Worm (Caenorhabditis elegans) whole organism, mixed stage, embryonic: Measurements from ENCODE around the gene tric-1B.1.

Experiments used
- M03D4.4 ChIP-seq: sonication (generic microtip); optimal IDR thresholded peaks from 2 replicates; lab custom pipeline; 2017; ENCODE audit warnings: mild to moderate bottlenecking, missing genetic modification characterization, missing compliant biosample characterization
- bed-3 ChIP-seq: fragments of 200-800 bp; sonication (Bioruptor generic); optimal IDR thresholded peaks from 3 replicates; lab custom pipeline; 2018; ENCODE audit warnings: mild to moderate bottlenecking, missing genetic modification characterization, moderate library complexity, missing compliant biosample characterization
- blmp-1 ChIP-seq: fragments of 150-350 bp; optimal IDR thresholded peaks from 2 replicates; lab custom pipeline; 2014; ENCODE audit warnings: missing biosample characterization, missing genetic modification characterization
- ceh-39 ChIP-seq: fragments of 150-350 bp; optimal IDR thresholded peaks from 2 replicates; lab custom pipeline; 2014; ENCODE audit warnings: missing biosample characterization, missing genetic modification characterization
- ceh-43 ChIP-seq: fragments of 200-800 bp; sonication (Bioruptor generic); optimal IDR thresholded peaks from 2 replicates; lab custom pipeline; 2018; ENCODE audit warnings: mild to moderate bottlenecking, missing genetic modification characterization, moderate library complexity, missing compliant biosample characterization
- ceh-83 ChIP-seq: fragments of 200-800 bp; sonication (Bioruptor generic); optimal IDR thresholded peaks from 2 replicates; lab custom pipeline; 2018; ENCODE audit warnings: mild to moderate bottlenecking, missing genetic modification characterization, missing compliant biosample characterization
- ces-1 ChIP-seq: fragments of 150-350 bp; optimal IDR thresholded peaks from 2 replicates; lab custom pipeline; 2014; ENCODE audit warnings: missing biosample characterization, missing genetic modification reagents, missing genetic modification characterization
- cnd-1 ChIP-seq: fragments of 200-800 bp; sonication (Bioruptor generic); optimal IDR thresholded peaks from 2 replicates; lab custom pipeline; 2018; ENCODE audit warnings: mild to moderate bottlenecking, missing genetic modification characterization, missing compliant biosample characterization
- drap-1 ChIP-seq: fragments of 200-800 bp; sonication (Bioruptor generic); optimal IDR thresholded peaks from 3 replicates; lab custom pipeline; 2018; ENCODE audit warnings: mild to moderate bottlenecking, missing genetic modification characterization, missing compliant biosample characterization
- elt-1 ChIP-seq: sonication (generic microtip); optimal IDR thresholded peaks from 2 replicates; lab custom pipeline; 2017; ENCODE audit warnings: missing genetic modification characterization, mild to moderate bottlenecking, missing compliant biosample characterization, antibody characterized with exemption, moderate library complexity, borderline replicate concordance; ENCODE audit not compliant: insufficient read depth
- elt-3 ChIP-seq: fragments of 150-350 bp; optimal IDR thresholded peaks from 2 replicates; lab custom pipeline; 2014; ENCODE audit warnings: missing biosample characterization, missing genetic modification characterization
- flh-1 ChIP-seq: fragments of 200-800 bp; sonication (Bioruptor generic); optimal IDR thresholded peaks from 2 replicates; lab custom pipeline; 2018; ENCODE audit warnings: mild to moderate bottlenecking, missing genetic modification characterization, moderate library complexity, missing compliant biosample characterization
- ham-2 ChIP-seq: fragments of 200-800 bp; sonication (Bioruptor generic); optimal IDR thresholded peaks from 2 replicates; lab custom pipeline; 2018; ENCODE audit warnings: mild to moderate bottlenecking, missing genetic modification characterization, missing compliant biosample characterization
- hlh-1 ChIP-seq: fragments of 150-350 bp; optimal IDR thresholded peaks from 2 replicates; lab custom pipeline; 2014; ENCODE audit warnings: missing biosample characterization, missing genetic modification reagents, missing genetic modification characterization
- lin-13 ChIP-seq: fragments of 150-350 bp; optimal IDR thresholded peaks from 2 replicates; lab custom pipeline; 2014; ENCODE audit warnings: missing biosample characterization, missing genetic modification characterization
- lin-32 ChIP-seq: fragments of 200-800 bp; sonication (Bioruptor generic); optimal IDR thresholded peaks from 2 replicates; lab custom pipeline; 2018; ENCODE audit warnings: mild to moderate bottlenecking, missing genetic modification characterization, missing compliant biosample characterization
- lsy-2 ChIP-seq: fragments of 150-350 bp; optimal IDR thresholded peaks from 2 replicates; lab custom pipeline; 2014; ENCODE audit warnings: missing biosample characterization, missing genetic modification characterization
- mab-5 ChIP-seq: fragments of 150-350 bp; optimal IDR thresholded peaks from 2 replicates; lab custom pipeline; 2014; ENCODE audit warnings: missing biosample characterization, missing genetic modification characterization
- mep-1 ChIP-seq: fragments of 150-350 bp; optimal IDR thresholded peaks from 2 replicates; lab custom pipeline; 2017; ENCODE audit warnings: missing biosample characterization, missing genetic modification reagents, missing genetic modification characterization, inconsistent platforms
- mls-2 ChIP-seq: sonication (generic microtip); optimal IDR thresholded peaks from 2 replicates; lab custom pipeline; 2016; ENCODE audit warnings: mild to moderate bottlenecking, missing genetic modification characterization, moderate library complexity, missing compliant biosample characterization
- nhr-2 ChIP-seq: fragments of 150-350 bp; optimal IDR thresholded peaks from 2 replicates; lab custom pipeline; 2014; ENCODE audit warnings: missing biosample characterization, missing genetic modification characterization
- nhr-237 ChIP-seq: fragments of 150-350 bp; optimal IDR thresholded peaks from 2 replicates; lab custom pipeline; 2014; ENCODE audit warnings: missing biosample characterization, missing genetic modification characterization
- nhr-28 ChIP-seq: fragments of 150-350 bp; optimal IDR thresholded peaks from 2 replicates; lab custom pipeline; 2014; ENCODE audit warnings: missing biosample characterization, missing genetic modification characterization
- nhr-76 ChIP-seq: sonication (generic microtip); optimal IDR thresholded peaks from 2 replicates; lab custom pipeline; 2017; ENCODE audit warnings: missing biosample characterization, missing genetic modification characterization
- pha-4 ChIP-seq: fragments of 150-350 bp; optimal IDR thresholded peaks from 2 replicates; lab custom pipeline; 2018; ENCODE audit warnings: missing biosample characterization, missing genetic modification reagents, missing genetic modification characterization
- sem-2 ChIP-seq: fragments of 200-800 bp; sonication (Bioruptor generic); optimal IDR thresholded peaks from 2 replicates; lab custom pipeline; 2018; ENCODE audit warnings: mild to moderate bottlenecking, missing genetic modification characterization, missing compliant biosample characterization
- snpc-4 ChIP-seq: fragments of 150-350 bp; optimal IDR thresholded peaks from 2 replicates; lab custom pipeline; 2014; ENCODE audit warnings: missing biosample characterization, missing genetic modification characterization
- sptf-1 ChIP-seq: sonication (generic microtip); optimal IDR thresholded peaks from 2 replicates; lab custom pipeline; 2017; ENCODE audit warnings: mild to moderate bottlenecking, missing genetic modification characterization, moderate library complexity, missing compliant biosample characterization
- tbx-8 ChIP-seq: fragments of 200-800 bp; sonication (Bioruptor generic); optimal IDR thresholded peaks from 2 replicates; lab custom pipeline; 2018; ENCODE audit warnings: mild to moderate bottlenecking, missing genetic modification characterization, moderate library complexity, missing compliant biosample characterization
- unc-120 ChIP-seq: sonication (generic microtip); optimal IDR thresholded peaks from 2 replicates; lab custom pipeline; 2017; ENCODE audit warnings: missing genetic modification characterization, missing compliant biosample characterization; ENCODE audit not compliant: poor library complexity, severe bottlenecking
- unc-39 ChIP-seq: fragments of 150-350 bp; optimal IDR thresholded peaks from 2 replicates; lab custom pipeline; 2014; ENCODE audit warnings: missing biosample characterization, missing genetic modification characterization
- unc-62 ChIP-seq: fragments of 150-350 bp; optimal IDR thresholded peaks from 2 replicates; lab custom pipeline; 2014; ENCODE audit warnings: missing biosample characterization, missing genetic modification reagents, missing genetic modification characterization
- zip-8 ChIP-seq: fragments of 150-350 bp; optimal IDR thresholded peaks from 2 replicates; lab custom pipeline; 2014; ENCODE audit warnings: missing biosample characterization, missing genetic modification characterization
- ztf-11 ChIP-seq: fragments of 150-350 bp; optimal IDR thresholded peaks from 2 replicates; lab custom pipeline; 2014; ENCODE audit warnings: missing biosample characterization, missing genetic modification characterization

Gene tric-1B.1

DNA sequence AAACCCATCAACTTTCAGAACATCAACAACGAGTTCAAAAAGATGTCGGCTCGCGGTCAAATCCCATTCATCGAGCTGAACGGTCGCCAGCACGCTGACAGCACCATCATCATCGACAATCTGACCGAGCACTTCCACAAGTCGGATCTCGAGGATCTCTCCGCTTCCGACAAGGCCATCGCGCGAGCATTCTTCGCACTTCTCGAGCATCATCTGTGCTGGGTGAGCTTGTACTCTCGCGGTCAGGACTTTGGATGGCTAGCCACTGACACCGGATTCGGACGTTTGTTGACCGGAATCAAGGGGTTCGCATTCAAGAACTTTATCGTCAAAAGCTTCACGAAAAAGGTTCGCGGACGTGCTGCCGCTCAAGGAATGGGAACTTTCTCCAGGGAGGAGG, 1.2 kb downstream of the tric-1B.1 start:
- no peak for TF ChIP-seq ceh-43
- no peak for TF ChIP-seq ces-1
- TF ChIP-seq ztf-11 (tag; lab: Kevin White, UChicago): no peak
- no peak for TF ChIP-seq sem-2 (GFP tag; lab: Kevin White, UChicago)
- no peak for TF ChIP-seq unc-120

- TF ChIP-seq unc-62 (GFP tag; lab: Kevin White, UChicago) (peak; percentile 48), sptf-1 (tag; lab: Kevin White, UChicago) (no peak)
These were observed 2.0 kb downstream of the tric-1B.1 start, which contains the start of gene faxc-1 for ce11 chrII:12263971-12264554. TSS of gene faxc-1 (plus strand) at chrII:12264192.

ce11 chrII:12262567-12262966, 3.5 kb downstream of the tric-1B.1 start:
- TF ChIP-seq pha-4 (tag; lab: Kevin White, UChicago) (no peak), blmp-1 (tag; lab: Kevin White, UChicago) (no peak), ham-2 (peak; percentile 45), ceh-83 (no peak), nhr-2 (tag; lab: Kevin White, UChicago) (peak; percentile 73), flh-1 (GFP tag; lab: Kevin White, UChicago) (no peak), unc-39 (tag; lab: Kevin White, UChicago) (no peak), M03D4.4 (no peak), bed-3 (no peak), nhr-28 (tag; lab: Kevin White, UChicago) (no peak), ceh-39 (tag; lab: Kevin White, UChicago) (no peak), hlh-1 (tag; lab: Kevin White, UChicago) (no peak), unc-120 (no peak), snpc-4 (tag; lab: Kevin White, UChicago) (no peak), elt-3 (no peak), lin-13 (no peak), mab-5 (tag; lab: Kevin White, UChicago) (no peak), cnd-1 (no peak), nhr-76 (tag; lab: Kevin White, UChicago) (no peak), sptf-1 (tag; lab: Kevin White, UChicago) (no peak), elt-1 (tag; lab: Kevin White, UChicago) (peak; percentile 46), unc-62 (GFP tag; lab: Kevin White, UChicago) (peak; percentile 61), sem-2 (GFP tag; lab: Kevin White, UChicago) (no peak), tbx-8 (no peak), lsy-2 (tag; lab: Kevin White, UChicago) (no peak), lin-32 (no peak), mep-1 (no peak), ztf-11 (tag; lab: Kevin White, UChicago) (no peak), zip-8 (no peak)
- TF ChIP-seq, all 35 proteins: peak for 4

DNA sequence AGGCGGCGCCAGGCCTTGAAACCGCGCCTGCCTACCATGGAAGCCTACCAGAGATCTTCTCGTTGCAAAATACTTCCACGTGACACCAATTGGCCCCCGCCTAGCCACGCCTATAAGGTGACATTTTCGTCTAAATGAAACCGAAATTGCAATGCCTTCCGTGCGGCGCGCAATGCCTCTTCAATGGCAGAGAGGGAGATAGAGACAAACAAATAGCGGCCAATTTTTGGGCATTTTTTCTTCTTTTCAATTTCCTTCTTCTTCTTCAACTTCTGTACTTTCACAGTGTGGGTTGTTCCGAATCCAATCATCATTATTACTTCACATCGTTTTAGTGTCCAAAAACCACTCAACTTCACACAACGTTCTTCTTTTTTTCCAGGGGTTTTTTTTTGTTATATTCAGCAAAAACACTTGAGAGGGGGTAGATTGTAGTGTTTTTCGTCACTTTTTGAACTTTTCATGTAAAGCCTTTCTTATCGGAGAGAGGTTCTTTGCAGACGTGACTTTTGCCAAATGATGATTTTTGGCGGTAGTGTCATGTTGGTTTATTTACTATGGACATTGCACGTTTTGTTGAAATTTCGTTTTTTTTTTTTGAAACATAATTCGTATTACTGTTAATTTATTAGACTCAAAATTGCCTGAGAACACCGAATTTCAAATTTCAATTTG, 4.8 kb downstream of the tric-1B.1 start:
- no peak for TF ChIP-seq mab-5 (tag; lab: Kevin White, UChicago)
- no peak for TF ChIP-seq ham-2
- TF ChIP-seq flh-1 (GFP tag; lab: Kevin White, UChicago): no peak
- TF ChIP-seq ceh-39 (tag; lab: Kevin White, UChicago): no peak

DNA sequence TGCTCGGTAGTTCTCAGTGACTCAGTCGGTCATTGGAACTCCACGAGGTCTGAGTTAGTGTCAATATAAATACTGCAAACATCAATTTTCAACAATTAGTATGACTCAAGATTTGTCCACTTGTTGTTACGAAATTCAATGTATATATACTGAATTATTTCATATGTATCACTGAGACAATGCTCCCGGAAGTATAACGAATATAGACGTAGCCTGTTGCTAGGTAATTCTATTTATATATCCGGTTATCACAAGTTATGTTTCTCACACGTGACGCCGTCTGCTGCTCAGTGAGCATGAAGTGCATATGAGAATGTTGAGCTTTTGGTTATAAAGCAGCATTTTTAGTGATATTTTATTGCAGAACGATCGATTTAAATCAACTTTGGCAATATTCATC, 5.5 kb downstream of the tric-1B.1 start:
- TF ChIP-seq flh-1 (GFP tag; lab: Kevin White, UChicago): no peak
- no peak for TF ChIP-seq drap-1
- TF ChIP-seq lin-13: no peak
- no peak for TF ChIP-seq nhr-2 (tag; lab: Kevin White, UChicago)
- no peak for TF ChIP-seq nhr-237 (tag; lab: Kevin White, UChicago)
- TF ChIP-seq nhr-76 (tag; lab: Kevin White, UChicago): no peak
- TF ChIP-seq tbx-8: no peak
- no peak for TF ChIP-seq sem-2 (GFP tag; lab: Kevin White, UChicago)
- TF ChIP-seq mls-2: no peak
- TF ChIP-seq nhr-28 (tag; lab: Kevin White, UChicago): no peak
- no peak for TF ChIP-seq sptf-1 (tag; lab: Kevin White, UChicago)
